Fruit fly (Drosophila melanogaster) Kc167 (cell line): ENCODE measurements around the gene CG32713.

Experiments used
- Myc ChIP-seq: fragments of >200 bp; optimal IDR thresholded peaks from 2 replicates; lab custom pipeline; 2017; ENCODE audit warnings: missing external identifiers
- Sin3A ChIP-seq: fragments of >200 bp; optimal IDR thresholded peaks from 2 replicates; lab custom pipeline; 2018; ENCODE audit warnings: missing external identifiers
- h ChIP-seq: fragments of >200 bp; optimal IDR thresholded peaks from 3 replicates; lab custom pipeline; 2018; ENCODE audit warnings: missing external identifiers
- insv ChIP-seq: fragments of >200 bp; optimal IDR thresholded peaks from 3 replicates; lab custom pipeline; 2018; ENCODE audit warnings: missing external identifiers
- psq ChIP-seq: fragments of >200 bp; optimal IDR thresholded peaks from 2 replicates; lab custom pipeline; 2017; ENCODE audit warnings: missing external identifiers
- ttk ChIP-seq: sonication (Bioruptor generic); optimal IDR thresholded peaks from 2 replicates; lab custom pipeline; 2017; ENCODE audit warnings: missing external identifiers

Gene CG32713

DNA sequence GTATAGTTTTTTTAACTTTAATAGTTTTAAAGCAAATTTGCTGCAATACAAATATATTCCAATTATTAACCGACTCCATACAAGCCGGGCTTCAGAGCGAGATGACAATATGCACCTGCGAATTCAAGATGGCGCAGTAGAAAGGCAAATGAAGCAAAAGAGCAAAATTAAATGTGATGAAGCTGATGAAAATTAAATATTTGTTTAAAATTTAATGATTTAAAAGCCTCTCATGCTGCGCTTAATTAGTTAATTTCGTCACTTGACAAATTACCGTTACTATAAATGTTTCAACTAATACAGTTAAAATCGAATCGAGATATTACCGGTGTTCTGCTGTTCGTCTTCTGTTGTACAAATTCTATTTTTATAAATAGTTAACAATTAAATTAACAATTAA lies 31.6 kb upstream of the CG32713 start, which contains the start of gene CG33181:
Gene CG33181, plus strand, starts transcription at position 301 of the 400 bp plus-strand sequence.
- no peak for TF ChIP-seq ttk (lab: Kevin White, UChicago)

DNA sequence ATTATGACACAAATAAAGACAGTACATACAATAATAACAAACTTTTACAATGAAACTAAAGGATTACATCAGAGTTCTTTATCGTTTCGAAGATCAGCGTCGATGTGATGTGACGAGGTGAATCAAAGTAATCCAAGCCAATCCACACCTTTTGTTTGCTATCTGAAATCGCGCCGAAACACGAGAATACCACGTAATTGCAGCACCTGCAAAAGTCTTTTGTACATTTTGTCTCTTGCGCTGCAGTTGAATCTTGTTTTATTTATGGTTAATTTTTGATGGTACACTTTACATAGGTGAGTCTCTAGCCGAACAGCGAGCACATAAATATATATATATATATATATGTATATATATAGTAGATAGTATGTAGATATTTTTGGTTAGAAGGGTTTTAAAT lies 27.3 kb upstream of the CG32713 start:
- TF ChIP-seq psq (lab: Kevin White, UChicago) = no peak
- no peak for TF ChIP-seq h
- TF ChIP-seq Sin3A (lab: Kevin White, UChicago) = no peak
- no peak for TF ChIP-seq insv (lab: Kevin White, UChicago)
- TF ChIP-seq ttk (lab: Kevin White, UChicago) = no peak
- TF ChIP-seq Myc (lab: Kevin White, UChicago) = no peak

DNA sequence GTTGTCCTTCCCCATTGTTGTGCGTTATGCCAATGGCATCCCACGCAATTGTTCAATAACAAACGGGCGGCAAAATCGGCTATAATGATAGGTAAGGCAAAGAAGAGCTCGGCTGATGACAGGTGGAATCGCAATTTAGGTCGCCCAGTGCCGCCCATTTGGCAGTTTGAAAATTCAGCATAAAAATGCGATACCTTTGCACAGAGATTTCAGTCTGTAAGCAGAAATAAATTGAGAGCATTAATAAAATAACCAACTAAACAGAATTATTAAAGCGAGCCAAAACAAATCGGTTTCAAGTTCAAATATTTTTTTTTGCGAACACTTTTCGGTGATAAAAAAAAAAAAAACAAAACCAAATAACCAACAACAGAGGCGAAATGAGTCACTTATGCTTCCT lies 26.2 kb upstream of the CG32713 start, which contains the start of gene CG33223:
Gene CG33223, minus strand, starts transcription at position 215 of the 400 bp plus-strand sequence.
- TF ChIP-seq h = no peak
- no peak for TF ChIP-seq psq (lab: Kevin White, UChicago)
- TF ChIP-seq Myc (lab: Kevin White, UChicago) = no peak
- TF ChIP-seq Sin3A (lab: Kevin White, UChicago) = no peak
- TF ChIP-seq ttk (lab: Kevin White, UChicago) = no peak
- TF ChIP-seq insv (lab: Kevin White, UChicago) = no peak

DNA sequence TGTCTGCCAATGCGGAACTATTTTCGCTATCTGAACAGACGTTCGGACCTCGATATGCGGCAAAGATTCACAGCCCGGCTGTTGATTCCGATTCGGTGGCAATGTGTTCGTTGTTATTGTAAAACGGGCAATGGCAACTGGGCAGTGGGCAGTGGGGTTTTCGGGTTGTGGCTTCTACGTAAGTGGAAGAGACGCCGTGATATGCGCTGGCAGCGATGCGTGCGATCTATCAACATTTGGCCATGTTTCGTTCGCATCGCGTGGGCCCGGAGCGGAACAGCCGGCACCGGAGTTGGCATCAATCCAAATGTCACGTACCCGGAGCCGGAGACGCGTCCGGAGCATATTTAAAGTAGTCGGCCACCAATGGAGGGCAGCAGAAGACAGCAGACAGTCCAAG lies 24.0 kb upstream of the CG32713 start, which contains the start of gene Cp38:
Gene Cp38, plus strand, starts transcription at position 376 of the 400 bp plus-strand sequence.
- TF ChIP-seq h = no peak
- TF ChIP-seq ttk (lab: Kevin White, UChicago) = no peak
- TF ChIP-seq psq (lab: Kevin White, UChicago) = no peak
- no peak for TF ChIP-seq insv (lab: Kevin White, UChicago)
- no peak for TF ChIP-seq Myc (lab: Kevin White, UChicago)
- no peak for TF ChIP-seq Sin3A (lab: Kevin White, UChicago)

DNA sequence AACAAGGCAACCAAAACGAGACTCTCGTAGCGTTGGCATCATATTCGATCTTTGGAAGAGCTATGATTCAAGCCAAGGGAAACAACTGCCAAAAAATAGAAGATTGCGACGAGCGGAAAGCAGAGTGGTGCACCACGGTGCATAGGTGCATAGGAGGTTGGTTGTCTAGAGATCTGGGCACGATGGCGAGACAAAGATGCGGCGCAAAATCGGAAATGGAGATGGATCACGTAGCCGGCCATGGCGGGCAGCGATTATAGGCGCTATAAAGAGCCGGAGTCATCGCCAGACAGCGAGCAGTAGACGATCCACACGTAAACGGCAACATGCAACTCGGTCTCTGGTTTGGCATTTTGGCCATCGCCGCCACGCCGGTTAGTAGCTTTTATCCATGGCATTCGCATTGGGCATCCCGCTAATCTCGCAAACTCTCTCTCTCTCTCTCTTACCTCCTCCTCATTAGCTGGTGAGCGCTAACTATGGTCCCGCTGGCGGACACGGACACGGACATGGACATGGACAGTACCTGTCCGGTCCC lies 21.7 kb upstream of the CG32713 start, which contains the start of gene Cp36:
Gene Cp36, plus strand, starts transcription at position 289 of the 538 bp plus-strand sequence.
- TF ChIP-seq Myc (lab: Kevin White, UChicago) (no peak), Sin3A (lab: Kevin White, UChicago) (no peak), h (no peak), insv (lab: Kevin White, UChicago) (no peak), psq (lab: Kevin White, UChicago) (no peak), ttk (lab: Kevin White, UChicago) (no peak)

DNA sequence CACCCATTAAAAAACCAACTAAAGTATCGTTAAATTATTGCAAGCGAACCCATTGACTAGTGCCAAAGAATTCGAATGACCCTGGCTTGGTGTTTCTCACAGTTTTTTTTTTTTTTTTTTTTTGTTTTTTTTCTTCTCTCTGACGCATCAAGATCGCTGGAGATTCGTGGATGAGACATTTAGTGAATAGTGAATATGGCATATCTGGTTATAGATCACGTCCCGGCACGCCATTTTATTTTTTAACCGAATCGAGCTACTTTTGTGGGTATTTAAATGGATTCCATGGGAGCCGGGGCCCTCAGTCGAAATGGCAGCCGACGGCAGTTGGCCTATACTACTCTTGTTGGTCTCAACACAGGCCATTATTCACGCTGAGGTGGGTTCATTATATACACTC lies 19.4 kb upstream of the CG32713 start, which contains the start of gene Cp7Fc:
Gene Cp7Fc, plus strand, starts transcription at position 301 of the 400 bp plus-strand sequence.
- no peak for TF ChIP-seq ttk (lab: Kevin White, UChicago)
- no peak for TF ChIP-seq Myc (lab: Kevin White, UChicago)
- TF ChIP-seq insv (lab: Kevin White, UChicago) = no peak
- TF ChIP-seq h = no peak
- no peak for TF ChIP-seq psq (lab: Kevin White, UChicago)
- no peak for TF ChIP-seq Sin3A (lab: Kevin White, UChicago)

DNA sequence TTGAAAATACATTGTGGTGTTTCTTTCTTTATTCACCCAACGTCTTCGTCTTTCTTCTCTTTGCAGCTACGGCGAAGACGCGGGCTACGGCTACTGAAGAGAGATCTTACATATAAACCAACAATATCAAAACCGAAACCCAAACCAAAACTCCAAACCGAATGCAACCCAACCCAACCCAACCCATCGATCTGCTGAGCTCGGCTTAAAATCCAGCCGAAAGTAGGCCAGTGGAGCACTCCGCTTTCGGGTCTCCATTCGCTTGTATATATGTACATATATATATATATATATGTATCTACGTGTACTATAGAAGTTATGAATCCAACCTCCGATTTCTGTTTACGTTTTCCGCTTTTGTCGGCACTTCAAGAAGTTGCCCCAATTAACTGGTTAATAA lies 18.2 kb upstream of the CG32713 start:
- no peak for TF ChIP-seq Sin3A (lab: Kevin White, UChicago)

DNA sequence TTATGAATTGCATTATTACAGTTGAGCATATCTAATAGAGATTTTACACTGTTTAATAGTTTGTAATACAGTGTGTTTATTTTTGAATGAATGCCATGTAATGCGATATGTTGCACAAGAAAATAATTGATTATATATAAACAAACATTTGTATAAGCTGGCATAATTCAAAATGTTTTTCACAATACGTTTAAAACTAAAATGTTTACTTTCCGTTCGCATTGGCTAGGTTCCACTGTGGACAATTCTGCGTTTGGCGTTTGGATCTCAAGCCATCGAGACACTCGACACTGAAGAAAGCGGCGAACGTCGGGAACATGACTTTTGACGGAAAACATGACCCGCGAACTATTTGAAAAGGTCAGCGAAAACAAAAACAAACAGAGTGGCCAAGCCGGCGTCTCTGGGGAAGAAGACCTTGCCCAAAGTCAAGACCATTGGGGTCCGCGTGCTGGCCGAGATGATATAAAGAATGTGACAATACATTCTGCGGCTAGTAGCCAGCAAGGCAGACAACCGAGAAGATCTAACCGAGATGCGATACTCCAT lies 16.0 kb upstream of the CG32713 start, which contains the start of gene Cp7Fb:
Gene Cp7Fb, plus strand, starts transcription at position 499 of the 549 bp plus-strand sequence.
- TF ChIP-seq psq (lab: Kevin White, UChicago) (no peak), Sin3A (lab: Kevin White, UChicago) (no peak), ttk (lab: Kevin White, UChicago) (no peak), h (no peak), insv (lab: Kevin White, UChicago) (no peak), Myc (lab: Kevin White, UChicago) (no peak)

DNA sequence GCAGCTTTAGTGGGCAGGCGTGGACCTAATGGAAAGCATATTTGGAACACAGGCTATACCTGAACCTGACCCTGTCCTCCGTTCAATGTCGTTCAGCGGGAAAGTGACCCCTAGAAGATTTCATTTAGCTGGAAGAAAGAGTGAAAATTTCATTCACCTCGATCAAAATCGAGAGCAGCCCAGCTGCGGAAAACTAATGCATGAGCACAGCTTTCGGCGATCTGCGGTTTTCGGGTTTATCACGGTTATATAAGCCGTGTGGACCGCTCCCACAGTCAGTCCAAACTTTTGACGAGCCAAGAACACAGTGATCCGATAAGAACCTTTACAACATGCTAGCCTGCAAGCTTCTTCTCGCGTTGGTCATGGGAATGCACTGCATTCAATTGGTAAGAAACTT lies 13.2 kb upstream of the CG32713 start, which contains the start of gene Cp7Fa:
Gene Cp7Fa, plus strand, starts transcription at position 301 of the 400 bp plus-strand sequence.
- TF ChIP-seq psq (lab: Kevin White, UChicago) (no peak), Myc (lab: Kevin White, UChicago) (no peak), insv (lab: Kevin White, UChicago) (no peak), Sin3A (lab: Kevin White, UChicago) (no peak), ttk (lab: Kevin White, UChicago) (no peak), h (no peak)

DNA sequence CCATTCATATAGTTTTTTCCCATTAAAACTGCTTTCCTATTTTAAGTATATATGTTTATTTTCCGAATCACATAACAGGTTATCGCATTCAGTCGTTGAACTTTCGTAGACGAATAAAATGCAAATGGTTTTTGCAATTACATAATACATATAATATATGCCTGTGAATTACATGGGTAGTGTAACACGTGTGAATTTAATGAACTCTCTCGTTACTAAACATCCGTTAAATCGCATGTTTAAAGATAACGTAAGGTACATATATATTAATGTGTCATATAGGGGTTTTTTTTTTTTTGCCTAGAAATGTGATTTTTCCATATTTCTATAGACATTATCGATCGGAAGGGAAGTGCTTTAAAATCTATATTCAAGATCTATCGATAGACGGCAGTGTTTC lies 12.2 kb upstream of the CG32713 start:
- TF ChIP-seq Myc (lab: Kevin White, UChicago) (no peak), insv (lab: Kevin White, UChicago) (no peak), psq (lab: Kevin White, UChicago) (no peak), Sin3A (lab: Kevin White, UChicago) (no peak), h (no peak), ttk (lab: Kevin White, UChicago) (no peak)

DNA sequence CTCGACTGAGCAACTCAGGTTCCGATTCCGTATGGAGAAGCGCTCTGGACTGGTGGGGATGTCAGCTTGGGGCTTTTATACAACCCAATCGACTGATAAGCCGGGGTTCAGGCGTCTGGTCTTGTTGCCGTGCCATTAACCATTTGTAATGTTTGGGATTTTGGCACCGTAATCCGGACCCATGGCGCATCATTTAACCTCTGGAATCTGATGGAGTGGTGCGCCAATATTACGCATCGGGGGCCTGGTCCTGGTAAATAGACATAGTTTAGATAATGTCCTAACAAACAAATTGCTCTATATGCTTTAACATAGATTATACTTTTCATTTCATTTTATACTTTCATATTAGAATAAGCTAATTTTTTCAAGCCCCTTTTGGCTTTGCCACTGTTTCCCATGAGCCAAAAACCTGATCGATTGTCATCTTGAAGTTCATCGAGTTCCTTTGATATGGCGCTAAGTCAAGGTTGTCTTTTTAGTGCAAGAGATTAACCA lies 11.6 kb upstream of the CG32713 start, which contains the start of gene CG12116:
Gene CG12116, minus strand, starts transcription at position 51 of the 498 bp plus-strand sequence.
- no peak for TF ChIP-seq psq (lab: Kevin White, UChicago)
- TF ChIP-seq Myc (lab: Kevin White, UChicago) = no peak
- no peak for TF ChIP-seq Sin3A (lab: Kevin White, UChicago)
- TF ChIP-seq ttk (lab: Kevin White, UChicago) = no peak
- TF ChIP-seq insv (lab: Kevin White, UChicago) = no peak
- no peak for TF ChIP-seq h

DNA sequence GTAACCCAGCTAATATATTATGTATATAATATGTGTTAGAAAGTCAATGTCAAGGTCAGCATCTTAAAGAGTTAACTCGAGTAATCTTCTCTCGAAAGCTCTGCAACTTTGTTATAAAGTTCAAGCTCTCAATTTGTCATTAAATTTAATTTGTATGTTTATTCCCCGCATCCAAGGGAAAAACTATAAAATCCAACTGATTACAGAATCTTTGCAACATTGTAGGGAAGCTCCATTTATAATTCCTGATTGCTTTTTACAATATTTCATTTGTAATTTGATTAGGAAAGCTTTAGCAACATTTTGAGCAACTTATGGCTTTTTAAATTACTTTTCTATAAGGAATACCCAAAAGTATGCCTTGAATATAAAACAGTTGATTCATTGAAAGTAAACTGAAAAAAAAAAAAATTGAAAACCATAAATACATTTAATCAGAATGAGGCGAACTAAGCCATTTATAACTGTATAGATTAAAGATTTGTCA lies 9.3 kb upstream of the CG32713 start:
- TF ChIP-seq insv (lab: Kevin White, UChicago) (no peak), h (no peak), Sin3A (lab: Kevin White, UChicago) (no peak), Myc (lab: Kevin White, UChicago) (no peak), ttk (lab: Kevin White, UChicago) (no peak), psq (lab: Kevin White, UChicago) (no peak)
